Fruit fly (Drosophila melanogaster): ENCODE results near the gene CG43149.

Gene CG43149

DNA sequence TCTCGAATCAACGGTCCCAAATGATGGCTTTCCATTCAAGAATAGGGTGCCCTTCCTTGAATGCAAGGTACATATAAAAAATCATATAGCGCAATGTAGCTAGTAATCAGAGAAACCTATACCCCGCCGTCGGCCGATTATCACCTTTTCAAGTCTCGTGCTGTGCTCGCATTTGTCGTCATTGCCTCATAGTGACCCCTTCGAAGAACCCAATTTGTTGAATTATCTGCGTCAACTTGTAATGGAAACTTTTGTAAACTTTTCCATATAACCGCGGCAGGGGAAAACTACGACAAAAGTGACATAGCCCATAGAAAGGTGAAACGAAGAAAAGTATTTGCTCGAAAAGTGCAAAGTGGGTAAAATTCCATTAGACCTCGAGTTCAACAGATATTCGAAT is 3.1 kb upstream of the CG43149 start:
- TF ChIP-seq pad (GFP tag; optimal IDR thresholded peaks at IDR 0.05), result no peak
- no peak for TF ChIP-seq CG11617 (GFP tag; optimal IDR thresholded peaks at IDR 0.05)
- no peak for TF ChIP-seq kay (GFP tag; ENCODE audit: borderline replicate concordance)
- TF ChIP-seq tj (GFP tag; optimal IDR thresholded peaks at IDR 0.05), result no peak
- TF ChIP-seq CG5204 (GFP tag; optimal IDR thresholded peaks at IDR 0.05), result no peak
- TF ChIP-seq toe (GFP tag; optimal IDR thresholded peaks at IDR 0.05), result no peak
- no peak for TF ChIP-seq CG33017 (tag; optimal IDR thresholded peaks at IDR 0.05)
- TF ChIP-seq cnc (optimal IDR thresholded peaks at IDR 0.05), result no peak
- TF ChIP-seq CG1620 (GFP tag; optimal IDR thresholded peaks at IDR 0.05), result no peak

DNA sequence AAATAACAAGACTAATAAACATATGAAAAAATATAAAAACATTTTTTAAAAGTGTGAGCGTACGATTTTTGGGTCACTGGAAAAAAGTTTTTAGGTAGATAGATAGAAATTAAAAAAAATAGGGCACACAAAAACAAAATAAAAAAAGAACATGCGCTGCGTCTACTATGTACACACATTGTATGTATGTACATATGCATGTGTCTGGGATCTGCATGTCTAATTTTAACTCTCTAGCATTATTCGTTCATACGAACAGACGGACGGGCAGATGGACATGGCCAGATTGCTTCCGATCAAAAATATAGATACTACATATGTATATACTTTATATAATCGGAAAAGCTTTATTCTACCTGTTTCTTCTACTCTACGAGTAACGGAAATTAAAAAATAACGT is 2.0 kb upstream of the CG43149 start:
- TF ChIP-seq CG11617 (GFP tag; optimal IDR thresholded peaks at IDR 0.05) (no peak), ovo (GFP tag; optimal IDR thresholded peaks at IDR 0.05) (no peak), CG33017 (tag; optimal IDR thresholded peaks at IDR 0.05) (no peak), tj (GFP tag; optimal IDR thresholded peaks at IDR 0.05) (no peak), bab1 (GFP tag; optimal IDR thresholded peaks at IDR 0.05) (no peak), cnc (optimal IDR thresholded peaks at IDR 0.05) (no peak), cic (GFP tag; optimal IDR thresholded peaks at IDR 0.05) (no peak), Crg-1 (GFP tag; optimal IDR thresholded peaks at IDR 0.05) (no peak), CG12768 (GFP tag; optimal IDR thresholded peaks at IDR 0.05) (no peak), pad (GFP tag; optimal IDR thresholded peaks at IDR 0.05) (no peak), CG5204 (GFP tag; optimal IDR thresholded peaks at IDR 0.05) (no peak), CG14711 (tag; optimal IDR thresholded peaks at IDR 0.05) (no peak), CG7045 (GFP tag; optimal IDR thresholded peaks at IDR 0.05) (no peak), Mnt (GFP tag; optimal IDR thresholded peaks at IDR 0.05) (no peak)

DNA sequence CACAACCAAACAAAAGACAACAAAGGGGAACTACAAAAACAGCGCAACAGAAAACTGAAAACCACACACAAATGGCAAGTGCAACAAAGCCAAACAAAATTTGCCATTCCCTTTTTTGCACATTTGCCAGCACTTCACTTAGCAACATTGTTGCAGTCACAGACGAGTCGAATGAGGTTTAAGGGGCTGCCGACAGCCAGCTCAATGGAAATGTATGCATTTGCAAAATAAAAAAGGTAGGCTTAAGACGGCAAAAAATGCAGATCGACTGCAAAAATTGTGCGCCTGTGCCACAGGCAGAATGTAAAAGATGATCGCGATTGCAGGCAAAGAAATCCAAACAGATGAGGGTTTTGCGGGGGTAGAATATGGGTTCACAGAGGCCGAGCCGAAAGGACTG is 3.7 kb downstream of the CG43149 start:
- no peak for TF ChIP-seq bab1 (GFP tag; optimal IDR thresholded peaks at IDR 0.05)
- TF ChIP-seq tj (GFP tag; optimal IDR thresholded peaks at IDR 0.05), result peak; percentile 61
- TF ChIP-seq Clk (GFP tag; optimal IDR thresholded peaks at IDR 0.05), result no peak

DNA sequence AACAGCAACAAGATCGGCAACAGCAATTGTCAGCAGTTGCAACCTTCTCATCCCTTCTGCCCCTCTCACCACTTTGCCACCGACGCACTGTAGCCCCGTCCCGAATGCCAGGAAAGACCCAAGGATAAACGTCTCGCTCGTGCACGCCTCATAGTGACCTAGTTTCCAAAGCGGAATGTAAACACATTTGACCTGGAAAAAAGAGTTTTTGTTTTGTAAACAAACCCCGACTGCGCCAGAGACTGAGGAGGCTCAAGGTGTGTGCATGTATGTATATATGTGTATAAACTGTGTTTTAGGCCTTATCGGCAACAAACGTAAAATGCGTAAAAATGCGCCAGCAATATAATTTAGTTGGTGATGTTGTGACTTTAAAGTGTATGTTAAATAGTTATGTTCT is 4.8 kb downstream of the CG43149 start:
- TF ChIP-seq CG14711 (tag; optimal IDR thresholded peaks at IDR 0.05), result no peak
- TF ChIP-seq CG7101 (tag; optimal IDR thresholded peaks at IDR 0.05), result no peak
- TF ChIP-seq cic (GFP tag; optimal IDR thresholded peaks at IDR 0.05), result no peak
- TF ChIP-seq Clk (GFP tag; optimal IDR thresholded peaks at IDR 0.05), result no peak
- TF ChIP-seq kay (GFP tag; ENCODE audit: borderline replicate concordance), result no peak
- no peak for TF ChIP-seq CG33017 (tag; optimal IDR thresholded peaks at IDR 0.05)
- TF ChIP-seq tj (GFP tag; optimal IDR thresholded peaks at IDR 0.05), result no peak
- no peak for TF ChIP-seq cnc (optimal IDR thresholded peaks at IDR 0.05)
- TF ChIP-seq ovo (GFP tag; optimal IDR thresholded peaks at IDR 0.05), result no peak

DNA sequence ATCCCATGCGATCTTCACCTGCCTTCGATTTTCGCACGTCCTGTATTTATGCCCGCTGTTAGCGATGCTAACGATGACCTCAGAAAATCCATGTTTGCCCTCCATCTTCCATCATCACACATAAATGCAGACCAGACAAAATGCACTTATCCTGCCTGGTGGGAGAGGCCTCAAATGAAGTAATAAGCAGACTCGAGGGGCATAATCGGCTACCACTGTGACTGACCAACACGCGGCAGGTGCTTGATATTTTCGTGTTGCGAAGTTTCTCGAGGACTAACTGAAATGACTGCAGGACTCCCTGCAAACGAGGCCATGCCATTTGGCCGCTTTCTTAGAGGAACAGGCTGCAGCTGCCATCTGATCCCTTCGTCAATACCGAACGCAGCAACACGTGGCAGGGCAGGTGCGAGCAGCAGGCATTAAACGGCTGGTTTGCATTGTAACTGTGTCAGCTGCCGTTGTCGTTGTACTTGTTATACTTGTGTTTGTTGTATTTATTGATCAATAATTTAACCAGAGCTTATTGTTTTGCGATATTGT is 6.8 kb downstream of the CG43149 start:
- TF ChIP-seq Clk (GFP tag; optimal IDR thresholded peaks at IDR 0.05) (no peak), CG7045 (GFP tag; optimal IDR thresholded peaks at IDR 0.05) (no peak), Hr96 (GFP tag; optimal IDR thresholded peaks at IDR 0.05) (no peak), CG14711 (tag; optimal IDR thresholded peaks at IDR 0.05) (no peak), ovo (GFP tag; optimal IDR thresholded peaks at IDR 0.05) (no peak), cic (GFP tag; optimal IDR thresholded peaks at IDR 0.05) (no peak)

DNA sequence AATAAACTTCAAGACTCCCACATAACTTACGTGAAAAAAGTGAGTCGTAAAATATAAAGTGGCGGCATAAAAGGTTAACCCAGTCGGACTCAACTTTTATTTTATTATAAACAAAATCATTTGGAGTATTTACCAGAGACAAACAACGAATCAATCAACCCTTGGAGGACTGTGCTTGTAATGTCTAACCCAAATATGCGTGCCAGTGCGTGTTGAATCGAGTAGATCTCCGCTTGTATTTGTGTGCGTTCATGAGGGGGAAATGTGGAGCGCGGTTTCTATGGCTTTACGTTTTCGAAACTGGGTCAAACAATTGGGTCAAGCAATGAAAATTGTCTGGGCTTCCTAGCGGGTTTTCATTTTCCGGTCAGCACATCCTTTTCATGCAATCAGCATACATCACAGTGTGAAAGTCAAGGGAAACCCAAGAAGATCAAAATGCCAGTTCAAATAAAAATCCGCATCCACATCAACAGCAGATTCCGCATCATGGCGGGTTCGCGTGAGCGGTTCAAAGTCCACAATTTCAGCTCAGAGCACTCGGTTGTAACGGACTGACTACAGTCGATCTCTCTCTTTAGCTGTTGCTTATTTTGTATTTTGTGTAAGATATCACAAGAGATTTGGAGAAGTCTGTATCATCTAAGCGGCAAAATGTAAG is 13.0 kb downstream of the CG43149 start:
- TF ChIP-seq CG7101 (tag; optimal IDR thresholded peaks at IDR 0.05) (no peak), tj (GFP tag; optimal IDR thresholded peaks at IDR 0.05) (no peak), Hr96 (GFP tag; optimal IDR thresholded peaks at IDR 0.05) (no peak), ovo (GFP tag; optimal IDR thresholded peaks at IDR 0.05) (no peak), CG33017 (tag; optimal IDR thresholded peaks at IDR 0.05) (no peak)

DNA sequence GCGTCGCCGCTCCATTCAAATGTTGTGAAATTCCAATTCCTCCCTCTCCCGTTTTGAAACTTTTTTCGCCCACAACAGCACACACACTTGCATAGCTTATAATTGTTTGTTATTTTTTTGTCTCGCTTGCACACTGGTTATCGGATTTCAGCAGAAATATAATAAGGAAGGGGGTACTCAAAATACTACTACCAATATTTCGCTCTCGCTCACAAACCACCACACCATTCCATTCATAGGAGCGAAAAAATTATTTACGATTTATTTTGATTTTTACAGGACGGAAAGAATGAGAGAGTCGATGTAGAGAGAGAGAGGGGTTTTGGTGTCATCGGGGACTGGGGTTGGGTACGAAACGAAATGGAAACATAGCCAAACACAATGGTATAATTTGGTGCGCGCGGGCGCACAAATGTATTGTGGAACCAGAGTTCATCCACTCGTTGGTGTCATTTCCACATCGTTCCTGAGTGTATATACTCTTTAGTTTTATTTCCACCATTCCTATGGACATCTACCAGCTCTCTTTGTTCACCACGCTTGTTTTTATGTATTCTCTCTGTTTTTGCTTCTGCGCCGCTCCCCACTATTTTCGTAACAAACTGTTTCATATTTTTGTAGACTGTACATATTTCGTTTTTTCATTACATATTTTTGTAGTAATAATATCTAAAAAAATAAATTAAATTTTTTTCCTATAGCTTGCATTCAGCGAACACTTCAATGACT is 14.2 kb downstream of the CG43149 start:
- TF ChIP-seq CG7045 (GFP tag; optimal IDR thresholded peaks at IDR 0.05) (peak; percentile 11), pad (GFP tag; optimal IDR thresholded peaks at IDR 0.05) (peak; percentile 63), kay (GFP tag; ENCODE audit: borderline replicate concordance) (peak; percentile 93), ovo (GFP tag; optimal IDR thresholded peaks at IDR 0.05) (no peak), Crg-1 (GFP tag; optimal IDR thresholded peaks at IDR 0.05) (no peak)

Data from whole organism, adult.